Fruit fly (Drosophila melanogaster): Measurements from ENCODE around the gene plh.

plh gene

DNA sequence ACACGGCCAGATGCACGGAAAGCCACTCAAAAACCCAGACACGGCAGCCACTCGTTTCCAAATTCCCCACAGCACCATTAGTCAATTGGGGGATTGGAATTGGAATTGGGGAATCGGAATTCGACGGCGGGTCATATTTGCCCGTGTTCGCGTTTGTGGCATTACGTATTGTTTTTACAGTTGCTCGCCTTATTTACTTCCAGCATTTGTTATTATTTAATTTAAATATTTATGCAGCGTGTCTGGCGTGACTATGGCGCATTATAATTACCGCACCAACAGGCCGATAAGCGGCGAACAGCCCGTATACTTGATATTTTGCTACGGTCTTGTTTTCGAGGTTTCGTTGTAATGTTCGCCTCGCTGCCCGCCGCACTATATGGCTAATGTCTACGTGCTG, 4.3 kb upstream of the plh start (continued):
- no peak for TF ChIP-seq Hr3 (GFP tag; optimal IDR thresholded peaks at IDR 0.05)
- no peak for TF ChIP-seq Elba2 (GFP tag; optimal IDR thresholded peaks at IDR 0.05)
- peak; percentile 88 for TF ChIP-seq Hmr (GFP tag; optimal IDR thresholded peaks at IDR 0.05)
- no peak for TF ChIP-seq NFAT (GFP tag; IDR thresholded peaks at IDR 0.05)
- TF ChIP-seq insv (GFP tag; optimal IDR thresholded peaks at IDR 0.05), result peak in 1 of 2 experiments; percentile 17
- peak; percentile 62 for TF ChIP-seq CG17359 (tag; optimal IDR thresholded peaks at IDR 0.05)
- peak; percentile 43; the same call in 2 of the 3 replicates for TF ChIP-seq dysf (GFP tag; IDR thresholded peaks at IDR 0.05)
- peak; percentile 44 for TF ChIP-seq eyg (GFP tag; optimal IDR thresholded peaks at IDR 0.05)
- no peak for TF ChIP-seq klu (GFP tag; IDR thresholded peaks at IDR 0.05)
- no peak for TF ChIP-seq Opbp (GFP tag; IDR thresholded peaks at IDR 0.05; ENCODE audit: partially characterized antibody)
- no peak for TF ChIP-seq gt (GFP tag; IDR thresholded peaks at IDR 0.05)
- peak; percentile 72 for TF ChIP-seq CG10209 (GFP tag; optimal IDR thresholded peaks at IDR 0.05)
- TF ChIP-seq hkb (optimal IDR thresholded peaks at IDR 0.05), result no peak
- peak; percentile 64 for TF ChIP-seq hkb (GFP tag; IDR thresholded peaks at IDR 0.05)
- no peak for TF ChIP-seq ro (GFP tag; IDR thresholded peaks at IDR 0.05)
- TF ChIP-seq ken (GFP tag; IDR thresholded peaks at IDR 0.05), result no peak
- TF ChIP-seq Spps (tag; optimal IDR thresholded peaks at IDR 0.05), result no peak
- no peak for TF ChIP-seq ssp (GFP tag; IDR thresholded peaks at IDR 0.05)
- peak; percentile 42 for TF ChIP-seq bab2 (GFP tag; optimal IDR thresholded peaks at IDR 0.05)
- no peak for TF ChIP-seq Mes4 (GFP tag; optimal IDR thresholded peaks at IDR 0.05)
- TF ChIP-seq tin (GFP tag; optimal IDR thresholded peaks at IDR 0.05), result no peak
- no peak for TF ChIP-seq Sry-δ (GFP tag; optimal IDR thresholded peaks at IDR 0.05)
- no peak for TF ChIP-seq stwl (tag; optimal IDR thresholded peaks at IDR 0.05)
- TF ChIP-seq vfl (GFP tag; optimal IDR thresholded peaks at IDR 0.05), result no peak
- TF ChIP-seq CG2875 (GFP tag; optimal IDR thresholded peaks at IDR 0.05), result peak; percentile 79
- TF ChIP-seq CG4820 (GFP tag; optimal IDR thresholded peaks at IDR 0.05), result peak; percentile 17
- no peak for TF ChIP-seq knrl (GFP tag; IDR thresholded peaks at IDR 0.05; ENCODE audit: partially characterized antibody)
- TF ChIP-seq fru (optimal IDR thresholded peaks at IDR 0.05), result no peak
- TF ChIP-seq cwo (GFP tag; optimal IDR thresholded peaks at IDR 0.05), result peak; percentile 71
- TF ChIP-seq CG7928 (GFP tag; optimal IDR thresholded peaks at IDR 0.05), result peak; percentile 32
- no peak for TF ChIP-seq CG9609 (GFP tag; optimal IDR thresholded peaks at IDR 0.05)
- TF ChIP-seq disco-r (GFP tag; optimal IDR thresholded peaks at IDR 0.05), result no peak
- no peak for TF ChIP-seq Abd-B (GFP tag; optimal IDR thresholded peaks at IDR 0.05)
- TF ChIP-seq Rfx (GFP tag; IDR thresholded peaks at IDR 0.05), result peak; percentile 68; the same call in 1 of the 2 replicates
- TF ChIP-seq yki (optimal IDR thresholded peaks at IDR 0.05), result no peak
- TF ChIP-seq CG16779 (GFP tag; IDR thresholded peaks at IDR 0.05), result no peak; the same call in 1 of the 2 replicates
- no peak for TF ChIP-seq CG3163 (GFP tag; optimal IDR thresholded peaks at IDR 0.05)
- TF ChIP-seq CG12391 (tag; optimal IDR thresholded peaks at IDR 0.05), result peak; percentile 9
- peak; percentile 47 for TF ChIP-seq bigmax (GFP tag; optimal IDR thresholded peaks at IDR 0.05)
- peak; percentile 12 for TF ChIP-seq kah (GFP tag; optimal IDR thresholded peaks at IDR 0.05)
- 0 out of 4 replicates have a peak, but pooled peaks have one; percentile 61 for TF ChIP-seq chinmo (GFP tag; IDR thresholded peaks at IDR 0.05; ENCODE audit: partially characterized antibody)
- TF ChIP-seq Mrtf (GFP tag; IDR thresholded peaks at IDR 0.05), result no peak
- TF ChIP-seq CG5245 (GFP tag; optimal IDR thresholded peaks at IDR 0.05), result no peak
- no peak for TF ChIP-seq CG17186 (GFP tag; optimal IDR thresholded peaks at IDR 0.05)
- TF ChIP-seq cad (GFP tag; optimal IDR thresholded peaks at IDR 0.05), result no peak
- TF ChIP-seq sr (GFP tag; IDR thresholded peaks at IDR 0.05), result no peak
- no peak for TF ChIP-seq CG13287 (GFP tag; IDR thresholded peaks at IDR 0.05; ENCODE audit: partially characterized antibody)
- TF ChIP-seq CG4707 (GFP tag; optimal IDR thresholded peaks at IDR 0.05), result peak; percentile 36
- TF ChIP-seq kay (GFP tag; optimal IDR thresholded peaks at IDR 0.05), result no peak
- peak; percentile 3 for TF ChIP-seq CG9797 (GFP tag; optimal IDR thresholded peaks at IDR 0.05)
- TF ChIP-seq CG6765 (GFP tag; optimal IDR thresholded peaks at IDR 0.05), result peak; percentile 83
- TF ChIP-seq gro (GFP tag; optimal IDR thresholded peaks at IDR 0.05), result no peak
- peak; percentile 79 for TF ChIP-seq Med (GFP tag)
